Fruit fly (Drosophila melanogaster): ENCODE data around the gene CG13877.
A peak's percentile ranks its signal among the peaks of the same experiment; 100 is the strongest.

The CG13877 gene

DNA sequence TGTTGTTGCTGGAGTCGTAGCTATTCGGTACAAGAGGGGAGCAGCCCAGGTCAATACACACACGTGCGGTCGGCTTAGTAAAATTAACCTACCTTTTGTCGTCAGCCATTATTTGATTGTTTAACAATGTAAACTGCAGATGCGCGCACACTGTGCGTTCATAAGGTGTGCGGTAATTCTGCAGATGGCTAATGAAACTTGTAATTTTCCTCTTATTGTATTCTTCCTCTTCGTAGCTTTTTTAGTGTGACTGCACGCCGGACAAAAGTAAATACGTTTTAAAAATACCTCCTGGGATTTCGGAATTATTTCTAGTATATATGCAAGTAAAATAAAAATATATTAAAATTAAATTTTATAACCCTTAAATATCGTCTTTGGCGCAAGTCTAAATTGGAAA is 6.7 kb upstream of the CG13877 start, which contains the start of gene Prp4k:
TSS of gene Prp4k (minus strand) at position 258 of the 400 bp plus-strand sequence.
- no peak for TF ChIP-seq CG17612 (GFP tag; IDR thresholded peaks at IDR 0.05)
- TF ChIP-seq Awh (GFP tag; IDR thresholded peaks at IDR 0.05): no peak
- TF ChIP-seq ase (GFP tag; IDR thresholded peaks at IDR 0.05): no peak
- TF ChIP-seq CG3847 (GFP tag; IDR thresholded peaks at IDR 0.05): no peak
- no peak for TF ChIP-seq CG10462 (GFP tag; optimal IDR thresholded peaks at IDR 0.05)
- no peak for TF ChIP-seq CG6791 (GFP tag; IDR thresholded peaks at IDR 0.05; ENCODE audit: partially characterized antibody)
- no peak for TF ChIP-seq cato (GFP tag; optimal IDR thresholded peaks at IDR 0.05; ENCODE audit: borderline replicate concordance)
- TF ChIP-seq CG10209 (GFP tag; optimal IDR thresholded peaks at IDR 0.05): no peak
- peak; percentile 63 for TF ChIP-seq CG12659 (GFP tag; optimal IDR thresholded peaks at IDR 0.05)
- TF ChIP-seq dan (GFP tag; IDR thresholded peaks at IDR 0.05): no peak
- no peak for TF ChIP-seq Optix (GFP tag; IDR thresholded peaks at IDR 0.05)
- TF ChIP-seq CG9876 (GFP tag; optimal IDR thresholded peaks at IDR 0.05): no peak
- no peak for TF ChIP-seq CG7556 (GFP tag; optimal IDR thresholded peaks at IDR 0.05)
- TF ChIP-seq CG12299 (tag; optimal IDR thresholded peaks at IDR 0.05): no peak
- no peak for TF ChIP-seq Asciz (GFP tag; optimal IDR thresholded peaks at IDR 0.05)
- no peak for TF ChIP-seq corto (GFP tag; optimal IDR thresholded peaks at IDR 0.05)
- no peak for TF ChIP-seq D (optimal IDR thresholded peaks at IDR 0.05)
- no peak for TF ChIP-seq D (GFP tag; optimal IDR thresholded peaks at IDR 0.05)
- no peak for TF ChIP-seq CG10543 (GFP tag; optimal IDR thresholded peaks at IDR 0.05)
- no peak for TF ChIP-seq CG11560 (tag; IDR thresholded peaks at IDR 0.05)
- TF ChIP-seq CG18619 (GFP tag; optimal IDR thresholded peaks at IDR 0.05): no peak
- no peak for TF ChIP-seq gcm (GFP tag; optimal IDR thresholded peaks at IDR 0.05)
- TF ChIP-seq Bdp1 (GFP tag; optimal IDR thresholded peaks at IDR 0.05): no peak
- no peak for TF ChIP-seq gsb (GFP tag; IDR thresholded peaks at IDR 0.05)
- no peak for TF ChIP-seq gsb-n (tag; optimal IDR thresholded peaks at IDR 0.05)
- no peak for TF ChIP-seq CG2120 (GFP tag; optimal IDR thresholded peaks at IDR 0.05)
- TF ChIP-seq CHES-1-like (GFP tag; optimal IDR thresholded peaks at IDR 0.05): no peak
- TF ChIP-seq Sox102F (GFP tag; optimal IDR thresholded peaks at IDR 0.05): no peak
- no peak for TF ChIP-seq CG12391 (tag; optimal IDR thresholded peaks at IDR 0.05)
- no peak for TF ChIP-seq Dip3 (GFP tag; optimal IDR thresholded peaks at IDR 0.05)
- peak; percentile 87 for TF ChIP-seq CG4617 (GFP tag; optimal IDR thresholded peaks at IDR 0.05; ENCODE audit: borderline replicate concordance)
- TF ChIP-seq Hr78 (GFP tag; optimal IDR thresholded peaks at IDR 0.05): no peak
- TF ChIP-seq abd-A (tag; optimal IDR thresholded peaks at IDR 0.05): no peak
- TF ChIP-seq dimm (GFP tag; IDR thresholded peaks at IDR 0.05): no peak
- no peak for TF ChIP-seq HHEX (GFP tag; optimal IDR thresholded peaks at IDR 0.05)
- TF ChIP-seq maf-S (GFP tag; optimal IDR thresholded peaks at IDR 0.05): no peak
- no peak for TF ChIP-seq vfl (GFP tag; optimal IDR thresholded peaks at IDR 0.05)
- no peak for TF ChIP-seq Hmx (GFP tag; optimal IDR thresholded peaks at IDR 0.05)
- TF ChIP-seq danr (GFP tag; IDR thresholded peaks at IDR 0.05): no peak
- no peak for TF ChIP-seq br (optimal IDR thresholded peaks at IDR 0.05)
- TF ChIP-seq CG6254 (GFP tag; optimal IDR thresholded peaks at IDR 0.05): no peak
- TF ChIP-seq CG7963 (GFP tag; IDR thresholded peaks at IDR 0.05; ENCODE audit: partially characterized antibody): no peak
- TF ChIP-seq odd (GFP tag; optimal IDR thresholded peaks at IDR 0.05): no peak
- TF ChIP-seq sqz (GFP tag; optimal IDR thresholded peaks at IDR 0.05): no peak
- TF ChIP-seq CG6272 (GFP tag; IDR thresholded peaks at IDR 0.05): no peak
- peak; percentile 37 for TF ChIP-seq CG14710 (tag; optimal IDR thresholded peaks at IDR 0.05)
- no peak for TF ChIP-seq ham (GFP tag; IDR thresholded peaks at IDR 0.05)
- no peak for TF ChIP-seq sisA (GFP tag; IDR thresholded peaks at IDR 0.05)
- no peak for TF ChIP-seq mam (GFP tag; optimal IDR thresholded peaks at IDR 0.05)
- no peak for TF ChIP-seq seq (GFP tag; IDR thresholded peaks at IDR 0.05)
- peak; percentile 50 for TF ChIP-seq pzg (GFP tag; optimal IDR thresholded peaks at IDR 0.05)
- no peak for TF ChIP-seq Sin3A (optimal IDR thresholded peaks at IDR 0.05)
- no peak for TF ChIP-seq D19A (tag; optimal IDR thresholded peaks at IDR 0.05)
